Worm (Caenorhabditis elegans) whole organism, L4/young adult: ENCODE measurements around the gene F26D11.12.

ENCODE experiments used
- W03F9.2 ChIP-seq: fragments of 150-350 bp; optimal IDR thresholded peaks from 2 replicates; lab custom pipeline; 2014; ENCODE audit warnings: missing biosample characterization, missing genetic modification characterization
- dao-5 ChIP-seq: sonication (generic microtip); optimal IDR thresholded peaks from 2 replicates; lab custom pipeline; 2016; ENCODE audit warnings: missing genotype, missing genetic modification characterization, moderate library complexity, missing compliant biosample characterization
- him-1 ChIP-seq: sonication (generic microtip); optimal IDR thresholded peaks from 2 replicates; lab custom pipeline; 2016; ENCODE audit warnings: missing genotype, missing genetic modification reagents, missing genetic modification characterization, missing compliant biosample characterization

DNA sequence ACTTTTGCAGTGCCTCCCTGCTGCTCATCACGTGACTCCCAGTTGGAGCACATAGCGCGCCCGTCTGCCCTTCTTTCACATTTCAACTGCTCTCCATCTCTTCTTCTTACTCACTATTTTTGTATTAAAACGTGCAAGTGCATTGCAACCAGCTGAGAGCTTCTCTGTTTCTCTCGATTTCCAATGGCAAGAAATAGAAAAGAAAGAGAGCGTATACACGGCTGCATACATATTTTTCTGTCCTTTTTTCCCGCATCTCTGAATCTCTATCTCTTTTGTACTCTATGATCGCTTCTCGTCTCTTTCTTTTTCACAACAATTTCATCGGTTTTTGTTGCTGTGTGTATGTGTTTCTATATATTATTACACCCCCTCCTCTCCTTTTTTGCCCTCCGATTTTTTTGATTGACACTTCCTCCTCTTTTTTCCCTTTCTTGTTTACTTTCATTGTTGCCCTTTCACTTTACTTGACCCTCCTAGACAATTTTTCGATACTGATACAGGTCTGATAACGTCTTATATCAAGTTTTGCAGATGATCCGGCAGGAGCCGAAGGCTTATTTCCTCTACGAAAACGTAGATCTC lies 45.9 kb upstream of the F26D11.12 start, which contains the start of gene Y97E10AR.1:
- peak; percentile 90 for TF ChIP-seq him-1 (tag; lab: Kevin White, UChicago)
- no peak for TF ChIP-seq dao-5 (tag; lab: Kevin White, UChicago)
- TF ChIP-seq W03F9.2 (tag; lab: Kevin White, UChicago) = peak; percentile 74
